Fruit fly (Drosophila melanogaster) whole organism, embryonic: Measurements from ENCODE around the gene Lsp2.

Experiments
- CG7372 ChIP-seq: fragments of 200-800 bp; sonication (Bioruptor generic); IDR thresholded peaks from 2 replicates; pipeline ENCODE4 v1.3.6; 2022; ENCODE audit warnings: missing biosample characterization, missing genetic modification characterization
- stwl ChIP-seq: fragments of 200-800 bp; sonication (Bioruptor generic); optimal IDR thresholded peaks from 3 replicates; lab custom pipeline; 2018; ENCODE audit warnings: missing biosample characterization, mild to moderate bottlenecking, missing genetic modification characterization, moderate library complexity

- TF ChIP-seq CG7372 (no peak), stwl (tag; lab: Kevin White, UChicago) (no peak)
These were observed 49.7 kb downstream of the Lsp2 start for dm6 chr3L:12178847-12179437.
